Fruit fly (Drosophila melanogaster) whole organism, adult: Measurements from ENCODE around the gene CG33223.
A peak's percentile ranks its signal among the peaks of the same experiment; 100 is the strongest.

Experiments
- CG11617 ChIP-seq: fragments of 200-800 bp; sonication (Bioruptor generic); optimal IDR thresholded peaks from 2 replicates; lab custom pipeline; 2017; ENCODE audit warnings: mild to moderate bottlenecking, missing biosample characterization, missing genetic modification reagents, missing genetic modification characterization
- CG12768 ChIP-seq: fragments of 200-800 bp; sonication (Bioruptor generic); optimal IDR thresholded peaks from 2 replicates; lab custom pipeline; 2017; ENCODE audit warnings: missing biosample characterization, missing genetic modification characterization, mild to moderate bottlenecking, moderate library complexity, missing genetic modification reagents
- CG14711 ChIP-seq: fragments of 200-800 bp; sonication (Bioruptor generic); optimal IDR thresholded peaks from 2 replicates; lab custom pipeline; 2018; ENCODE audit warnings: missing biosample characterization, mild to moderate bottlenecking, missing genetic modification characterization, moderate library complexity
- CG1620 ChIP-seq: fragments of 200-800 bp; sonication (Bioruptor generic); optimal IDR thresholded peaks from 2 replicates; lab custom pipeline; 2016; ENCODE audit warnings: missing biosample characterization, missing genetic modification characterization
- CG33017 ChIP-seq: fragments of 200-800 bp; sonication (Bioruptor generic); optimal IDR thresholded peaks from 2 replicates; lab custom pipeline; 2018; ENCODE audit warnings: missing biosample characterization, mild to moderate bottlenecking, missing genetic modification characterization, moderate library complexity
- CG5204 ChIP-seq: fragments of 200-800 bp; sonication (Bioruptor generic); optimal IDR thresholded peaks from 2 replicates; lab custom pipeline; 2016; ENCODE audit warnings: missing biosample characterization, missing genetic modification characterization
- CG7045 ChIP-seq: fragments of 200-800 bp; sonication (Bioruptor generic); optimal IDR thresholded peaks from 2 replicates; lab custom pipeline; 2017; ENCODE audit warnings: missing biosample characterization, mild to moderate bottlenecking, missing genetic modification characterization
- CG7101 ChIP-seq: fragments of 200-800 bp; sonication (Bioruptor generic); optimal IDR thresholded peaks from 2 replicates; lab custom pipeline; 2018; ENCODE audit warnings: missing biosample characterization, mild to moderate bottlenecking, missing genetic modification characterization, moderate library complexity
- Clk ChIP-seq: fragments of 200-800 bp; sonication (Bioruptor generic); optimal IDR thresholded peaks from 2 replicates; lab custom pipeline; 2017; ENCODE audit warnings: missing biosample characterization, missing genetic modification characterization
- Crg-1 ChIP-seq: fragments of 200-800 bp; sonication (Bioruptor generic); optimal IDR thresholded peaks from 2 replicates; lab custom pipeline; 2016; ENCODE audit warnings: missing biosample characterization, missing genetic modification characterization
- Hr96 ChIP-seq: fragments of 200-800 bp; sonication (Bioruptor generic); optimal IDR thresholded peaks from 2 replicates; lab custom pipeline; 2016; ENCODE audit warnings: missing biosample characterization, missing genetic modification characterization
- Mnt ChIP-seq: fragments of 200-800 bp; sonication (Bioruptor generic); optimal IDR thresholded peaks from 2 replicates; lab custom pipeline; 2016; ENCODE audit warnings: missing biosample characterization, mild to moderate bottlenecking, missing genetic modification characterization
- bab1 ChIP-seq: fragments of 200-800 bp; sonication (Bioruptor generic); optimal IDR thresholded peaks from 3 replicates; lab custom pipeline; 2019; ENCODE audit warnings: missing biosample characterization, mild to moderate bottlenecking, missing genetic modification characterization, moderate library complexity
- cic ChIP-seq: fragments of 200-800 bp; sonication (Bioruptor generic); optimal IDR thresholded peaks from 2 replicates; lab custom pipeline; 2017; ENCODE audit warnings: missing biosample characterization, mild to moderate bottlenecking, missing genetic modification characterization, moderate library complexity
- cnc ChIP-seq, 2 experiments: fragments of >200 bp; optimal IDR thresholded peaks; 2 replicates each; lab custom pipeline; 2017
- kay ChIP-seq: fragments of 200-800 bp; sonication (Bioruptor generic); peaks from one replicate; lab custom pipeline; 2016; ENCODE audit warnings: missing biosample characterization, missing genetic modification characterization, borderline replicate concordance
- ovo ChIP-seq: fragments of 200-800 bp; sonication (Bioruptor generic); optimal IDR thresholded peaks from 2 replicates; lab custom pipeline; 2016; ENCODE audit warnings: missing biosample characterization, missing genetic modification characterization
- pad ChIP-seq: fragments of 200-800 bp; sonication (Bioruptor generic); optimal IDR thresholded peaks from 3 replicates; lab custom pipeline; 2017; ENCODE audit warnings: missing biosample characterization, missing genetic modification characterization, mild to moderate bottlenecking, moderate library complexity, missing genetic modification reagents
- tj ChIP-seq: fragments of 200-800 bp; sonication (Bioruptor generic); optimal IDR thresholded peaks from 3 replicates; lab custom pipeline; 2017; ENCODE audit warnings: missing biosample characterization, mild to moderate bottlenecking, missing genetic modification characterization, moderate library complexity
- toe ChIP-seq: fragments of 200-800 bp; sonication (Bioruptor generic); optimal IDR thresholded peaks from 2 replicates; lab custom pipeline; 2016; ENCODE audit warnings: missing biosample characterization, missing genetic modification characterization

Gene CG33223

dm6 chrX:8502053-8502452, 18.4 kb upstream of the CG33223 start:
- TF ChIP-seq CG12768 (GFP tag; lab: Kevin White, UChicago) (no peak), kay (GFP tag; lab: Kevin White, UChicago) (no peak), cic (GFP tag; lab: Kevin White, UChicago) (peak; percentile 38), ovo (GFP tag; lab: Kevin White, UChicago) (no peak), CG5204 (no peak)

dm6 chrX:8501374-8501773, 17.7 kb upstream of the CG33223 start:
- no peak for TF ChIP-seq toe (GFP tag; lab: Kevin White, UChicago)
- no peak for TF ChIP-seq bab1 (GFP tag; lab: Kevin White, UChicago)
- no peak for TF ChIP-seq ovo (GFP tag; lab: Kevin White, UChicago)
- TF ChIP-seq CG11617, result no peak
- no peak for TF ChIP-seq cic (GFP tag; lab: Kevin White, UChicago)
- TF ChIP-seq Hr96 (GFP tag; lab: Kevin White, UChicago), result no peak
- no peak for TF ChIP-seq Crg-1 (GFP tag; lab: Kevin White, UChicago)
- no peak for TF ChIP-seq cnc (optimal IDR thresholded peaks at IDR 0.05; lab: Kevin White, UChicago)

- TF ChIP-seq pad (GFP tag; lab: Kevin White, UChicago), result no peak
- no peak for TF ChIP-seq CG7045
- no peak for TF ChIP-seq ovo (GFP tag; lab: Kevin White, UChicago)
- TF ChIP-seq CG11617, result no peak
Measured at dm6 chrX:8499151-8499550, 15.5 kb upstream of the CG33223 start.

dm6 chrX:8497604-8498232, 14.0 kb upstream of the CG33223 start:
- TF ChIP-seq Crg-1 (GFP tag; lab: Kevin White, UChicago) (no peak), kay (GFP tag; lab: Kevin White, UChicago) (no peak), CG1620 (GFP tag; lab: Kevin White, UChicago) (no peak), CG7101 (tag; lab: Kevin White, UChicago) (peak; percentile 1), ovo (GFP tag; lab: Kevin White, UChicago) (no peak), CG5204 (no peak), pad (GFP tag; lab: Kevin White, UChicago) (no peak)

- TF ChIP-seq tj, result no peak
- no peak for TF ChIP-seq Crg-1 (GFP tag; lab: Kevin White, UChicago)
- peak; percentile 4 for TF ChIP-seq cic (GFP tag; lab: Kevin White, UChicago)
- no peak for TF ChIP-seq cnc (optimal IDR thresholded peaks at IDR 0.05; lab: Kevin White, UChicago)
- no peak for TF ChIP-seq Clk (GFP tag; lab: Kevin White, UChicago)
Measured at dm6 chrX:8496362-8496761, 12.7 kb upstream of the CG33223 start.

dm6 chrX:8493473-8493872, 9.8 kb upstream of the CG33223 start:
- no peak for TF ChIP-seq CG14711 (tag; lab: Kevin White, UChicago)
- peak; percentile 12 for TF ChIP-seq CG7101 (tag; lab: Kevin White, UChicago)
- TF ChIP-seq bab1 (GFP tag; lab: Kevin White, UChicago), result peak; percentile 60
- TF ChIP-seq CG12768 (GFP tag; lab: Kevin White, UChicago), result no peak
- TF ChIP-seq CG33017 (tag; lab: Kevin White, UChicago), result no peak
- TF ChIP-seq ovo (GFP tag; lab: Kevin White, UChicago), result peak; percentile 21
- no peak for TF ChIP-seq cnc (optimal IDR thresholded peaks at IDR 0.05; lab: Kevin White, UChicago)
- TF ChIP-seq kay (GFP tag; lab: Kevin White, UChicago), result no peak
- TF ChIP-seq tj, result no peak
- TF ChIP-seq CG5204, result no peak

dm6 chrX:8492849-8493248, 9.2 kb upstream of the CG33223 start:
- TF ChIP-seq pad (GFP tag; lab: Kevin White, UChicago) (peak; percentile 58), CG1620 (GFP tag; lab: Kevin White, UChicago) (peak; percentile 58), CG7101 (tag; lab: Kevin White, UChicago) (peak; percentile 80), tj (peak; percentile 47), CG33017 (tag; lab: Kevin White, UChicago) (peak; percentile 22), Crg-1 (GFP tag; lab: Kevin White, UChicago) (peak; percentile 68), CG7045 (peak; percentile 67), toe (GFP tag; lab: Kevin White, UChicago) (no peak), CG11617 (peak; percentile 36), CG14711 (tag; lab: Kevin White, UChicago) (peak; percentile 82), cnc (optimal IDR thresholded peaks at IDR 0.05; lab: Kevin White, UChicago) (no peak), Clk (GFP tag; lab: Kevin White, UChicago) (no peak), Mnt (GFP tag; lab: Kevin White, UChicago) (no peak), bab1 (GFP tag; lab: Kevin White, UChicago) (peak; percentile 99)
